Worm (Caenorhabditis elegans) whole organism, L1 larva: ENCODE data around the gene F49C12.1.

Source experiments
- ceh-82 ChIP-seq, 3 experiments: fragments of 150-350 bp in 1 of 3; sonication (generic microtip) in 2 of 3; optimal IDR thresholded peaks; 2 replicates each; lab custom pipeline; 2014 to 2017; ENCODE audit warnings: missing biosample characterization in 3 of 3, missing genetic modification characterization in 3 of 3
- ceh-88 ChIP-seq: fragments of 200-800 bp; sonication (Bioruptor generic); IDR thresholded peaks from 2 replicates; pipeline ENCODE4 v1.3.6; 2022; ENCODE audit warnings: missing genetic modification characterization, missing compliant biosample characterization
- dsc-1 ChIP-seq: sonication (generic microtip); optimal IDR thresholded peaks from 2 replicates; lab custom pipeline; 2016; ENCODE audit warnings: mild to moderate bottlenecking, missing genetic modification characterization, missing compliant biosample characterization
- jun-1 ChIP-seq: fragments of 150-350 bp; optimal IDR thresholded peaks from 2 replicates; lab custom pipeline; 2014; ENCODE audit warnings: missing biosample characterization, missing genetic modification reagents, missing genetic modification characterization
- lin-35 ChIP-seq, 2 experiments: fragments of 150-350 bp; optimal IDR thresholded peaks; 2 replicates each; lab custom pipeline; 2014; ENCODE audit warnings: missing biosample characterization in 2 of 2, missing genetic modification characterization in 2 of 2, missing genetic modification reagents in 2 of 2
- mdl-1 ChIP-seq, 2 experiments: fragments of 150-350 bp; optimal IDR thresholded peaks; 2 replicates each; lab custom pipeline; 2014 to 2017; ENCODE audit warnings: missing biosample characterization in 2 of 2, missing genetic modification characterization in 2 of 2, inconsistent platforms in 1 of 2
- snpc-4 ChIP-seq: fragments of 150-350 bp; optimal IDR thresholded peaks from 2 replicates; lab custom pipeline; 2014; ENCODE audit warnings: missing biosample characterization, missing genetic modification characterization
- tbx-2 ChIP-seq: sonication (generic microtip); optimal IDR thresholded peaks from 2 replicates; lab custom pipeline; 2016; ENCODE audit warnings: missing genetic modification characterization, missing compliant biosample characterization

DNA sequence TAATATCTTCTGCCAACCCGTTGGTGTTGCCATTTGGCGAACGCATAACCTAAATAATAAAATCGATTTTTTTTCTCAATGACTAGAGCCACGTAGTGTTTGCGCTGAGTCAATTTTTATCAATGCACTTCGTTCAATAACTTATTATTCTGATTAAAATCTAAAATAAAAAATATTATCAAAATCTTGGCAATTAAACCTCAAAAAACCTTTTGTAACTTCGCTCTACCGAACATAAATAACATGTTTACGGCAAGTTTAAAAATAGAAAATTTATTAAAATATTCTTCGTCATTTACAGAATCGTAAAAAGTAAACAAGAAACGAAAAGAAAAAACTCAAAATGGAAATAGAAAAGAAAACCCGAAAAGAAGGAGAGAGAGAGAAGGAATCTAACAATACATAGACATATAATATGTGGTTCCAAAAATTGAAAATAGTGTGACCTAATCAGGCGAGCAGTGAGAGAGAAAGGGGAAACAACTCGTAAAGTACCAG is 47.0 kb upstream of the F49C12.1 start, which contains the start of gene pigc-1:
- TF ChIP-seq jun-1 (tag; lab: Kevin White, UChicago), result no peak
- TF ChIP-seq lin-35 (GFP tag; optimal IDR thresholded peaks at IDR 0.05; lab: Kevin White, UChicago), result no peak
- no peak for TF ChIP-seq ceh-82 (tag; optimal IDR thresholded peaks at IDR 0.05; lab: Kevin White, UChicago)
- no peak for TF ChIP-seq tbx-2 (tag; lab: Kevin White, UChicago)
- TF ChIP-seq ceh-88, result no peak
- TF ChIP-seq mdl-1 (tag; optimal IDR thresholded peaks at IDR 0.05; lab: Kevin White, UChicago), result no peak
- TF ChIP-seq dsc-1 (tag; lab: Kevin White, UChicago), result no peak
- TF ChIP-seq snpc-4, result no peak
